Worm (Caenorhabditis elegans) whole organism, midembryonic: ENCODE measurements around the gene T22B2.3.

ENCODE experiments used
- T22C8.4 ChIP-seq: fragments of 200-800 bp; sonication (Bioruptor generic); IDR thresholded peaks from 2 replicates; pipeline ENCODE4 v1.3.6; 2022; ENCODE audit warnings: missing genetic modification characterization, missing compliant biosample characterization
- cog-1 ChIP-seq: sonication (generic microtip); optimal IDR thresholded peaks from 2 replicates; lab custom pipeline; 2016; ENCODE audit warnings: missing genetic modification characterization, missing compliant biosample characterization
- flt-1 ChIP-seq: fragments of 200-800 bp; sonication (Bioruptor generic); IDR thresholded peaks from 2 replicates; pipeline ENCODE4 v1.3.6; 2022; ENCODE audit warnings: missing genetic modification characterization, missing compliant biosample characterization
- klf-2 ChIP-seq: fragments of 200-800 bp; sonication (Bioruptor generic); conservative IDR thresholded peaks from 2 replicates; pipeline ENCODE4 v1.3.6; 2022; ENCODE audit warnings: missing genetic modification reagents, missing genetic modification characterization, missing compliant biosample characterization
- med-1 ChIP-seq: sonication (generic microtip); optimal IDR thresholded peaks from 2 replicates; lab custom pipeline; 2017; ENCODE audit warnings: missing genetic modification characterization, mild to moderate bottlenecking, missing compliant biosample characterization, antibody characterized with exemption, missing genetic modification reagents; ENCODE audit not compliant: insufficient read depth
- ref-1 ChIP-seq: fragments of 200-800 bp; sonication (Bioruptor generic); conservative IDR thresholded peaks from 2 replicates; pipeline ENCODE4 v1.3.6; 2022; ENCODE audit warnings: missing genetic modification reagents, missing genetic modification characterization, missing compliant biosample characterization
- tab-1 ChIP-seq: fragments of 200-800 bp; sonication (Bioruptor generic); IDR thresholded peaks from 2 replicates; pipeline ENCODE4 v1.3.6; 2022; ENCODE audit warnings: missing genetic modification characterization, missing compliant biosample characterization
- ztf-23 ChIP-seq: fragments of 200-800 bp; sonication (Bioruptor generic); IDR thresholded peaks from 2 replicates; pipeline ENCODE4 v1.3.6; 2022; ENCODE audit warnings: missing genetic modification reagents, missing genetic modification characterization, missing compliant biosample characterization
- ztf-29 ChIP-seq: fragments of 200-800 bp; sonication (Bioruptor generic); IDR thresholded peaks from 2 replicates; pipeline ENCODE4 v1.3.6; 2022; ENCODE audit warnings: missing genetic modification reagents, missing genetic modification characterization, missing compliant biosample characterization

T22B2.3 gene

ce11 chrX:3931350-3931749 lies 14.2 kb downstream of the T22B2.3 start, which contains the start of gene adt-3:
Gene adt-3 (plus strand): TSS chrX:3931650.
- no peak for TF ChIP-seq cog-1
- no peak for TF ChIP-seq med-1
- TF ChIP-seq ref-1 (GFP tag; lab: Robert Waterston, UW), result no peak

- TF ChIP-seq T22C8.4 (no peak), flt-1 (no peak), klf-2 (no peak), tab-1 (GFP tag; lab: Robert Waterston, UW) (no peak), med-1 (no peak), ztf-29 (GFP tag; lab: Robert Waterston, UW) (no peak), ref-1 (GFP tag; lab: Robert Waterston, UW) (no peak), ztf-23 (GFP tag; lab: Robert Waterston, UW) (no peak), cog-1 (no peak)
Measured at ce11 chrX:3932694-3933093, 15.6 kb downstream of the T22B2.3 start.

- TF ChIP-seq flt-1 (no peak), ztf-29 (GFP tag; lab: Robert Waterston, UW) (no peak), cog-1 (no peak), T22C8.4 (no peak), klf-2 (no peak), med-1 (no peak), tab-1 (GFP tag; lab: Robert Waterston, UW) (no peak), ref-1 (GFP tag; lab: Robert Waterston, UW) (no peak), ztf-23 (GFP tag; lab: Robert Waterston, UW) (no peak)
Measured at ce11 chrX:3937483-3937882, 20.4 kb downstream of the T22B2.3 start.

- TF ChIP-seq tab-1 (GFP tag; lab: Robert Waterston, UW) (no peak), ref-1 (GFP tag; lab: Robert Waterston, UW) (no peak), klf-2 (no peak), cog-1 (no peak), ztf-29 (GFP tag; lab: Robert Waterston, UW) (no peak), med-1 (no peak), ztf-23 (GFP tag; lab: Robert Waterston, UW) (no peak), flt-1 (no peak), T22C8.4 (no peak)
Measured at ce11 chrX:3937884-3938283, 20.8 kb downstream of the T22B2.3 start.

- TF ChIP-seq flt-1 (no peak), tab-1 (GFP tag; lab: Robert Waterston, UW) (no peak), T22C8.4 (no peak), klf-2 (no peak), ztf-29 (GFP tag; lab: Robert Waterston, UW) (no peak), cog-1 (no peak), ref-1 (GFP tag; lab: Robert Waterston, UW) (no peak), med-1 (no peak), ztf-23 (GFP tag; lab: Robert Waterston, UW) (no peak)
Measured at ce11 chrX:3938950-3939349, 21.8 kb downstream of the T22B2.3 start, which contains the start of gene T19D2.3. Gene T19D2.3 (plus strand): TSS chrX:3939250.

- TF ChIP-seq tab-1 (GFP tag; lab: Robert Waterston, UW), result no peak
- TF ChIP-seq ztf-29 (GFP tag; lab: Robert Waterston, UW), result no peak
- TF ChIP-seq cog-1, result no peak
- TF ChIP-seq ztf-23 (GFP tag; lab: Robert Waterston, UW), result no peak
- no peak for TF ChIP-seq T22C8.4
- no peak for TF ChIP-seq med-1
- no peak for TF ChIP-seq flt-1
- no peak for TF ChIP-seq ref-1 (GFP tag; lab: Robert Waterston, UW)
- no peak for TF ChIP-seq klf-2
Measured at ce11 chrX:3942267-3942666, 25.2 kb downstream of the T22B2.3 start, which contains the start of gene T19D2.13. Gene T19D2.13 (minus strand): TSS chrX:3942367.

- TF ChIP-seq cog-1 (no peak), ztf-23 (GFP tag; lab: Robert Waterston, UW) (no peak), flt-1 (no peak), ref-1 (GFP tag; lab: Robert Waterston, UW) (no peak), ztf-29 (GFP tag; lab: Robert Waterston, UW) (no peak), med-1 (no peak), T22C8.4 (no peak), tab-1 (GFP tag; lab: Robert Waterston, UW) (no peak), klf-2 (no peak)
Measured at ce11 chrX:3943213-3943612, 26.1 kb downstream of the T22B2.3 start, which contains the start of gene ptp-4A2. Gene ptp-4A2 (minus strand): TSS chrX:3943313.

ce11 chrX:3944073-3944472 lies 27.0 kb downstream of the T22B2.3 start:
- TF ChIP-seq T22C8.4 (no peak), ztf-29 (GFP tag; lab: Robert Waterston, UW) (no peak), flt-1 (no peak), ztf-23 (GFP tag; lab: Robert Waterston, UW) (no peak), cog-1 (no peak), ref-1 (GFP tag; lab: Robert Waterston, UW) (no peak), tab-1 (GFP tag; lab: Robert Waterston, UW) (no peak), med-1 (no peak), klf-2 (no peak)

ce11 chrX:3944961-3945587 lies 28.0 kb downstream of the T22B2.3 start:
- TF ChIP-seq med-1 (no peak), klf-2 (no peak), ztf-23 (GFP tag; lab: Robert Waterston, UW) (no peak), cog-1 (no peak), ztf-29 (GFP tag; lab: Robert Waterston, UW) (no peak), tab-1 (GFP tag; lab: Robert Waterston, UW) (no peak), T22C8.4 (no peak), flt-1 (no peak), ref-1 (GFP tag; lab: Robert Waterston, UW) (no peak)

- TF ChIP-seq klf-2 (0 out of 2 replicates have a peak, but pooled peaks have one; percentile 34), cog-1 (peak; percentile 8), ztf-29 (GFP tag; lab: Robert Waterston, UW) (no peak)
Measured at ce11 chrX:3945681-3946080, 28.6 kb downstream of the T22B2.3 start.

ce11 chrX:3949026-3949425 lies 31.9 kb downstream of the T22B2.3 start:
- TF ChIP-seq flt-1 (no peak), cog-1 (no peak), ztf-23 (GFP tag; lab: Robert Waterston, UW) (no peak), ztf-29 (GFP tag; lab: Robert Waterston, UW) (no peak), tab-1 (GFP tag; lab: Robert Waterston, UW) (no peak), klf-2 (no peak), med-1 (no peak), T22C8.4 (no peak), ref-1 (GFP tag; lab: Robert Waterston, UW) (no peak)
